Fruit fly (Drosophila melanogaster) whole organism, adult: ENCODE results near the gene Dip-C.

Source experiments
- CG11617 ChIP-seq: fragments of 200-800 bp; sonication (Bioruptor generic); optimal IDR thresholded peaks from 2 replicates; lab custom pipeline; 2017; ENCODE audit warnings: mild to moderate bottlenecking, missing biosample characterization, missing genetic modification reagents, missing genetic modification characterization
- CG12768 ChIP-seq: fragments of 200-800 bp; sonication (Bioruptor generic); optimal IDR thresholded peaks from 2 replicates; lab custom pipeline; 2017; ENCODE audit warnings: missing biosample characterization, missing genetic modification characterization, mild to moderate bottlenecking, moderate library complexity, missing genetic modification reagents
- CG14711 ChIP-seq: fragments of 200-800 bp; sonication (Bioruptor generic); optimal IDR thresholded peaks from 2 replicates; lab custom pipeline; 2018; ENCODE audit warnings: missing biosample characterization, mild to moderate bottlenecking, missing genetic modification characterization, moderate library complexity
- CG1620 ChIP-seq: fragments of 200-800 bp; sonication (Bioruptor generic); optimal IDR thresholded peaks from 2 replicates; lab custom pipeline; 2016; ENCODE audit warnings: missing biosample characterization, missing genetic modification characterization
- CG33017 ChIP-seq: fragments of 200-800 bp; sonication (Bioruptor generic); optimal IDR thresholded peaks from 2 replicates; lab custom pipeline; 2018; ENCODE audit warnings: missing biosample characterization, mild to moderate bottlenecking, missing genetic modification characterization, moderate library complexity
- CG5204 ChIP-seq: fragments of 200-800 bp; sonication (Bioruptor generic); optimal IDR thresholded peaks from 2 replicates; lab custom pipeline; 2016; ENCODE audit warnings: missing biosample characterization, missing genetic modification characterization
- CG7045 ChIP-seq: fragments of 200-800 bp; sonication (Bioruptor generic); optimal IDR thresholded peaks from 2 replicates; lab custom pipeline; 2017; ENCODE audit warnings: missing biosample characterization, mild to moderate bottlenecking, missing genetic modification characterization
- CG7101 ChIP-seq: fragments of 200-800 bp; sonication (Bioruptor generic); optimal IDR thresholded peaks from 2 replicates; lab custom pipeline; 2018; ENCODE audit warnings: missing biosample characterization, mild to moderate bottlenecking, missing genetic modification characterization, moderate library complexity
- Clk ChIP-seq: fragments of 200-800 bp; sonication (Bioruptor generic); optimal IDR thresholded peaks from 2 replicates; lab custom pipeline; 2017; ENCODE audit warnings: missing biosample characterization, missing genetic modification characterization
- Crg-1 ChIP-seq: fragments of 200-800 bp; sonication (Bioruptor generic); optimal IDR thresholded peaks from 2 replicates; lab custom pipeline; 2016; ENCODE audit warnings: missing biosample characterization, missing genetic modification characterization
- Hr96 ChIP-seq: fragments of 200-800 bp; sonication (Bioruptor generic); optimal IDR thresholded peaks from 2 replicates; lab custom pipeline; 2016; ENCODE audit warnings: missing biosample characterization, missing genetic modification characterization
- Mnt ChIP-seq: fragments of 200-800 bp; sonication (Bioruptor generic); optimal IDR thresholded peaks from 2 replicates; lab custom pipeline; 2016; ENCODE audit warnings: missing biosample characterization, mild to moderate bottlenecking, missing genetic modification characterization
- bab1 ChIP-seq: fragments of 200-800 bp; sonication (Bioruptor generic); optimal IDR thresholded peaks from 3 replicates; lab custom pipeline; 2019; ENCODE audit warnings: missing biosample characterization, mild to moderate bottlenecking, missing genetic modification characterization, moderate library complexity
- cic ChIP-seq: fragments of 200-800 bp; sonication (Bioruptor generic); optimal IDR thresholded peaks from 2 replicates; lab custom pipeline; 2017; ENCODE audit warnings: missing biosample characterization, mild to moderate bottlenecking, missing genetic modification characterization, moderate library complexity
- cnc ChIP-seq, 2 experiments: fragments of >200 bp; optimal IDR thresholded peaks; 2 replicates each; lab custom pipeline; 2017
- kay ChIP-seq: fragments of 200-800 bp; sonication (Bioruptor generic); peaks from one replicate; lab custom pipeline; 2016; ENCODE audit warnings: missing biosample characterization, missing genetic modification characterization, borderline replicate concordance
- ovo ChIP-seq: fragments of 200-800 bp; sonication (Bioruptor generic); optimal IDR thresholded peaks from 2 replicates; lab custom pipeline; 2016; ENCODE audit warnings: missing biosample characterization, missing genetic modification characterization
- pad ChIP-seq: fragments of 200-800 bp; sonication (Bioruptor generic); optimal IDR thresholded peaks from 3 replicates; lab custom pipeline; 2017; ENCODE audit warnings: missing biosample characterization, missing genetic modification characterization, mild to moderate bottlenecking, moderate library complexity, missing genetic modification reagents
- tj ChIP-seq: fragments of 200-800 bp; sonication (Bioruptor generic); optimal IDR thresholded peaks from 3 replicates; lab custom pipeline; 2017; ENCODE audit warnings: missing biosample characterization, mild to moderate bottlenecking, missing genetic modification characterization, moderate library complexity
- toe ChIP-seq: fragments of 200-800 bp; sonication (Bioruptor generic); optimal IDR thresholded peaks from 2 replicates; lab custom pipeline; 2016; ENCODE audit warnings: missing biosample characterization, missing genetic modification characterization

The Dip-C gene

DNA sequence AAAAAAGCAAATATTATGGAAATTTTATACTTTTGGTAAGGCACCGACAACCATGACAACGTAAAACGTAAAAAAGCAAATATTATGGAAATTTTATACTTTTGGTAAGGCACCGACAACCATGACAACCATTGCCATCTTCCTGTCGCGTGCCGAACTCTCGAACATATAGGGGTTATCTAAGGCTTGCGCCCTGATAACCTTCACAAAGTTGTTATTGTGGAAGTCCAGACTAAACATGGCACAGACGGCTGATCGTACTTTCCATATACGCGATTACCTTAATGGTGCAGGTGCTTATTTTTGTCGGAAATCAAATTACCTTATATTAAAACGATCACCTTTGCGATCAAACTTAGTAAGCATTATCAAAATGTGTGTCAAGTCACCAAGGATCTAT lies 31.9 kb upstream of the Dip-C start:
- TF ChIP-seq Crg-1 (GFP tag; lab: Kevin White, UChicago) (no peak), Mnt (GFP tag; lab: Kevin White, UChicago) (no peak), CG11617 (no peak), CG7045 (GFP tag; lab: Kevin White, UChicago) (no peak), CG14711 (tag; lab: Kevin White, UChicago) (no peak)

- no peak for TF ChIP-seq CG14711 (tag; lab: Kevin White, UChicago)
- peak; percentile 74 for TF ChIP-seq tj (GFP tag; lab: Kevin White, UChicago)
These were observed 30.2 kb upstream of the Dip-C start for dm6 chr3R:12443769-12444168.

DNA sequence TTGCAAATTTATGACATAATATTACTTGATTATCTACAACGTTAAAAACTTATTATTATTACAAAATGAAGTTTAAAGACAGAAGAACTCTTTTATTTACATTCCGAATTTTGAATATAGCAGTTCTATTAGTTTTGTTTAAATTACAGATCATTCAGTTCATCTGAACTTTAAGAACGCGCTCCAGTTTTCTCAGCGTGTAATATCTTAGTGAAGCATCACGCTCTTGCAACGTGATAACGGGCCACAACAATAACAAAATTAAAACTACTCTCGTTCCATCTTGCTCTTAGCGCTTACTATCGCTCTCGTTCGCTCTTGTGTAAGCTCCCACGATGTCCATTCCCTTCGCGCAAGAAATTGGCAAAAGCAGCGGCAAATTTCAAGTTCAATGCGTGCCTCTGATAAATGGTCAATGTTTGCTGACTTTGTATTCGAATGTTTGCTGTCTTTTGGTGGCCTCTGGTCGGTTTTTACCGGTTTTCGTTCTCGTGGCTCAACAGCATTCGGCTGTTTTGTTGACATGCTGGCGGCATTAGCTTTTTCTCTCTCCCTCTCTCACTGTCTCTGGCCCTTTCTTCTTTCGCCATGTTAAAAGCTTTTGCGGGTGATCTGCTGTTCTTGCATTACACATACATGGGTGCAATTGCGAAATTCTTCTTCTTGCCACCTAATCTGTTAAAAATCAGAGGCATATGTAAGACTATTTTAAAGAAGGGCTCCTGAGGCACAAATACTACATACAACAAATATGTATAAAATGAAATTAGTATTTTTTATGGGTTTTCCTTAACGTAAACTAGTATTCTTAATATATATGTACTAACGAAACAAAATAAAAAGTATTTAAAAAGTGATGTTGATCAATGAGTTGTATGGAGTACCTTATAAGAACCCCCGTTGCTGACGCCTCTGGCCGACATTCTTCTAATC lies 29.3 kb upstream of the Dip-C start:
- TF ChIP-seq kay (GFP tag; lab: Kevin White, UChicago) (peak; percentile 77), CG5204 (no peak), CG33017 (tag; lab: Kevin White, UChicago) (peak; percentile 82), Mnt (GFP tag; lab: Kevin White, UChicago) (peak; percentile 47), CG12768 (no peak), ovo (GFP tag; lab: Kevin White, UChicago) (peak; percentile 59), cnc (optimal IDR thresholded peaks at IDR 0.05; lab: Kevin White, UChicago) (no peak), Clk (no peak), Hr96 (GFP tag; lab: Kevin White, UChicago) (peak; percentile 65), toe (GFP tag; lab: Kevin White, UChicago) (peak; percentile 37), CG14711 (tag; lab: Kevin White, UChicago) (peak; percentile 81), Crg-1 (GFP tag; lab: Kevin White, UChicago) (no peak), pad (GFP tag; lab: Kevin White, UChicago) (peak; percentile 51), CG7101 (tag; lab: Kevin White, UChicago) (peak; percentile 85), tj (GFP tag; lab: Kevin White, UChicago) (peak; percentile 83), CG11617 (peak; percentile 71), CG7045 (GFP tag; lab: Kevin White, UChicago) (peak; percentile 78), bab1 (GFP tag; lab: Kevin White, UChicago) (peak; percentile 85), CG1620 (GFP tag; lab: Kevin White, UChicago) (peak; percentile 48), cic (no peak)

DNA sequence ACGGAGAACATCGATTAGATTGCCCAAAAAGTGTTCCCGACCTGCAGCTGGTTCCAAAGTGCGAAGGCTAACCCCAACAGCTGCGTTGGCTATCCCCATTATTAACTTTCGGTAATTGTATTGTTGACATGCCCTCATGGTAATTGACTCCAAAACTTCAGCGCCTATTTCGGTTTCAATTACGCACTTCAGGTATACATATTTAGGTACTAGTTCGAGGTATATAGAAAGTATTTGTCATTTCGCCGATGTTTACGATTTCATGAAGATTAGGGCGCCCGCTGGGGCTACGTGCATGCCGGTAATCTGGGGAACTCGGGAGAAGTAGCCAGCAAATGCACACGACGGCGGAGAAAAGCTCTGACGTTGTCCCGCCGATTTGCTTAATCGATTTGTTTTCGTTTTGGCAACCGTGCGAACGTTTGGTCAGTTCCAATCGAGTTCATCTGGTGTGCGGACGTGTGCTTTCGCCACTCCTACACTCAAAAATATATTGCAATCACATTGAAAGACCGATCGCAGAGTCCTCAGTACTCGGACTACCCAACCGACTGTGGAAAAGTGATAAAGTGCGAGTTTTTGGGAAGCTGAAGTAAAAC lies 27.5 kb upstream of the Dip-C start:
- TF ChIP-seq cic = peak; percentile 58
- TF ChIP-seq CG1620 (GFP tag; lab: Kevin White, UChicago) = no peak
- TF ChIP-seq kay (GFP tag; lab: Kevin White, UChicago) = peak; percentile 53
- no peak for TF ChIP-seq CG5204
- TF ChIP-seq pad (GFP tag; lab: Kevin White, UChicago) = peak; percentile 6
- TF ChIP-seq ovo (GFP tag; lab: Kevin White, UChicago) = no peak
- no peak for TF ChIP-seq CG7045 (GFP tag; lab: Kevin White, UChicago)
- TF ChIP-seq toe (GFP tag; lab: Kevin White, UChicago) = no peak
- TF ChIP-seq bab1 (GFP tag; lab: Kevin White, UChicago) = peak; percentile 29
- TF ChIP-seq CG33017 (tag; lab: Kevin White, UChicago) = peak; percentile 38
- peak; percentile 45 for TF ChIP-seq CG7101 (tag; lab: Kevin White, UChicago)
- TF ChIP-seq Hr96 (GFP tag; lab: Kevin White, UChicago) = no peak
- no peak for TF ChIP-seq CG11617
- peak; percentile 79 for TF ChIP-seq CG12768
- TF ChIP-seq Crg-1 (GFP tag; lab: Kevin White, UChicago) = no peak
- peak; percentile 64 for TF ChIP-seq Mnt (GFP tag; lab: Kevin White, UChicago)
- TF ChIP-seq Clk = no peak
- peak; percentile 37 for TF ChIP-seq tj (GFP tag; lab: Kevin White, UChicago)

dm6 chr3R:12439401-12440143 lies 26.0 kb upstream of the Dip-C start, which contains the start of gene Desat1:
Gene Desat1 (plus strand): TSS chr3R:12439600.
- TF ChIP-seq CG7045 (GFP tag; lab: Kevin White, UChicago) (no peak), tj (GFP tag; lab: Kevin White, UChicago) (no peak), cnc (optimal IDR thresholded peaks at IDR 0.05; lab: Kevin White, UChicago) (no peak), CG1620 (GFP tag; lab: Kevin White, UChicago) (no peak), CG14711 (tag; lab: Kevin White, UChicago) (peak; percentile 18), Hr96 (GFP tag; lab: Kevin White, UChicago) (no peak), ovo (GFP tag; lab: Kevin White, UChicago) (no peak), Clk (no peak), CG12768 (no peak), CG11617 (peak; percentile 9), toe (GFP tag; lab: Kevin White, UChicago) (no peak), Mnt (GFP tag; lab: Kevin White, UChicago) (peak; percentile 36), CG7101 (tag; lab: Kevin White, UChicago) (peak; percentile 20), CG5204 (no peak), Crg-1 (GFP tag; lab: Kevin White, UChicago) (peak; percentile 47), CG33017 (tag; lab: Kevin White, UChicago) (peak; percentile 6), pad (GFP tag; lab: Kevin White, UChicago) (no peak), kay (GFP tag; lab: Kevin White, UChicago) (no peak), cic (no peak), bab1 (GFP tag; lab: Kevin White, UChicago) (peak; percentile 23)
